Fruit fly (Drosophila melanogaster) whole organism, embryonic: ENCODE data around the gene CG14868.

Source experiments
- ATbp ChIP-seq: fragments of 200-800 bp; sonication (Bioruptor generic); optimal IDR thresholded peaks from 2 replicates; lab custom pipeline; 2017; ENCODE audit warnings: missing biosample characterization, mild to moderate bottlenecking, missing genetic modification characterization, missing genetic modification reagents
- Abd-B ChIP-seq: fragments of 200-800 bp; sonication (Bioruptor generic); optimal IDR thresholded peaks from 2 replicates; lab custom pipeline; 2018; ENCODE audit warnings: missing biosample characterization, mild to moderate bottlenecking, missing genetic modification characterization, moderate library complexity
- CG10147 ChIP-seq: fragments of 200-800 bp; sonication (Bioruptor generic); optimal IDR thresholded peaks from 2 replicates; lab custom pipeline; 2019; ENCODE audit warnings: missing biosample characterization, mild to moderate bottlenecking, missing genetic modification characterization, moderate library complexity
- CG12391 ChIP-seq: fragments of 200-800 bp; sonication (Bioruptor generic); optimal IDR thresholded peaks from 3 replicates; lab custom pipeline; 2018; ENCODE audit warnings: missing biosample characterization, mild to moderate bottlenecking, missing genetic modification characterization, moderate library complexity
- CG18262 ChIP-seq: fragments of 200-800 bp; optimal IDR thresholded peaks from 3 replicates; lab custom pipeline; 2019; ENCODE audit warnings: missing biosample characterization, mild to moderate bottlenecking, missing genetic modification characterization, moderate library complexity
- CG1832 ChIP-seq: fragments of 200-800 bp; sonication (Bioruptor generic); optimal IDR thresholded peaks from 2 replicates; lab custom pipeline; 2017; ENCODE audit warnings: missing biosample characterization, mild to moderate bottlenecking, missing genetic modification characterization, inconsistent platforms
- CG18476 ChIP-seq: fragments of 200-800 bp; sonication (Bioruptor generic); optimal IDR thresholded peaks from 2 replicates; lab custom pipeline; 2016; ENCODE audit warnings: missing biosample characterization, mild to moderate bottlenecking, missing genetic modification characterization
- CG18619 ChIP-seq: fragments of 200-800 bp; sonication (Bioruptor generic); optimal IDR thresholded peaks from 3 replicates; lab custom pipeline; 2017; ENCODE audit warnings: missing biosample characterization, mild to moderate bottlenecking, missing genetic modification characterization
- CG2889 ChIP-seq: fragments of 200-800 bp; sonication (Bioruptor generic); IDR thresholded peaks from 3 replicates; pipeline ENCODE4 v1.3.6; 2022; ENCODE audit warnings: missing biosample characterization, missing genetic modification characterization
- CG3065 ChIP-seq: fragments of 200-800 bp; sonication (Bioruptor generic); optimal IDR thresholded peaks from 2 replicates; lab custom pipeline; 2016; ENCODE audit warnings: missing biosample characterization, missing genetic modification characterization
- CG34224 ChIP-seq: fragments of 200-800 bp; sonication (Bioruptor generic); IDR thresholded peaks from 3 replicates; pipeline ENCODE4 v1.3.6; 2022; ENCODE audit warnings: missing biosample characterization, missing genetic modification characterization; ENCODE audit not compliant: partially characterized antibody
- CG34422 ChIP-seq: fragments of 200-800 bp; sonication (Bioruptor generic); IDR thresholded peaks from 3 replicates; pipeline ENCODE4 v1.3.6; 2022; ENCODE audit warnings: missing biosample characterization, missing genetic modification characterization
- CG4282 ChIP-seq: fragments of 200-800 bp; sonication (Bioruptor generic); optimal IDR thresholded peaks from 2 replicates; lab custom pipeline; 2016; ENCODE audit warnings: missing biosample characterization, missing genetic modification characterization
- CG4404 ChIP-seq: fragments of 200-800 bp; sonication (Bioruptor generic); IDR thresholded peaks from 2 replicates; pipeline ENCODE4 v1.3.6; 2022; ENCODE audit warnings: missing biosample characterization, missing genetic modification characterization
- CG6654 ChIP-seq: fragments of 200-800 bp; sonication (Bioruptor generic); optimal IDR thresholded peaks from 2 replicates; lab custom pipeline; 2017; ENCODE audit warnings: missing biosample characterization, mild to moderate bottlenecking, missing genetic modification characterization
- CG7745 ChIP-seq: fragments of 200-800 bp; sonication (Bioruptor generic); optimal IDR thresholded peaks from 2 replicates; lab custom pipeline; 2018; ENCODE audit warnings: missing biosample characterization, mild to moderate bottlenecking, missing genetic modification characterization, moderate library complexity
- CG7839 ChIP-seq: fragments of 200-800 bp; sonication (Bioruptor generic); optimal IDR thresholded peaks from 3 replicates; lab custom pipeline; 2018; ENCODE audit warnings: missing biosample characterization, mild to moderate bottlenecking, missing genetic modification characterization, moderate library complexity
- CG8359 ChIP-seq: fragments of 200-800 bp; sonication (Bioruptor generic); optimal IDR thresholded peaks from 2 replicates; lab custom pipeline; 2017; ENCODE audit warnings: missing biosample characterization, mild to moderate bottlenecking, missing genetic modification characterization, borderline replicate concordance
- CkIIα-i1 ChIP-seq: fragments of 200-800 bp; sonication (Bioruptor generic); IDR thresholded peaks from 2 replicates; pipeline ENCODE4 v1.3.6; 2022; ENCODE audit warnings: missing biosample characterization, missing genetic modification characterization
- D19B ChIP-seq: fragments of 200-800 bp; sonication (Bioruptor generic); optimal IDR thresholded peaks from 2 replicates; lab custom pipeline; 2017; ENCODE audit warnings: missing biosample characterization, mild to moderate bottlenecking, missing genetic modification characterization
- Doc2 ChIP-seq: fragments of 200-800 bp; sonication (Bioruptor generic); IDR thresholded peaks from 2 replicates; pipeline ENCODE4 v1.3.6; 2022; ENCODE audit warnings: missing biosample characterization, missing genetic modification characterization
- Fer2 ChIP-seq: fragments of 200-800 bp; sonication (Bioruptor generic); optimal IDR thresholded peaks from 2 replicates; lab custom pipeline; 2018; ENCODE audit warnings: missing biosample characterization, mild to moderate bottlenecking, missing genetic modification characterization, moderate library complexity
- Gsc ChIP-seq: fragments of 200-800 bp; sonication (Bioruptor generic); IDR thresholded peaks from 2 replicates; pipeline ENCODE4 v1.3.6; 2022; ENCODE audit warnings: missing biosample characterization, missing genetic modification characterization
- HLH4C ChIP-seq: fragments of 200-800 bp; sonication (Bioruptor generic); IDR thresholded peaks from 3 replicates; pipeline ENCODE4 v1.3.6; 2022; ENCODE audit warnings: missing biosample characterization, missing genetic modification characterization; ENCODE audit not compliant: partially characterized antibody
- Nf-YB ChIP-seq: fragments of 200-800 bp; sonication (Bioruptor generic); optimal IDR thresholded peaks from 3 replicates; lab custom pipeline; 2019; ENCODE audit warnings: missing biosample characterization, mild to moderate bottlenecking, missing genetic modification characterization, moderate library complexity
- Oli ChIP-seq: fragments of 200-800 bp; sonication (Bioruptor generic); optimal IDR thresholded peaks from 2 replicates; lab custom pipeline; 2018; ENCODE audit warnings: missing biosample characterization, mild to moderate bottlenecking, missing genetic modification characterization, moderate library complexity
- Optix ChIP-seq: fragments of 200-800 bp; sonication (Bioruptor generic); IDR thresholded peaks from 3 replicates; pipeline ENCODE4 v1.3.6; 2022; ENCODE audit warnings: missing biosample characterization, missing genetic modification characterization
- Rx ChIP-seq: fragments of 200-800 bp; sonication (Bioruptor generic); IDR thresholded peaks from 2 replicates; pipeline ENCODE4 v1.3.6; 2022; ENCODE audit warnings: missing biosample characterization, missing genetic modification characterization
- Sox100B ChIP-seq: fragments of 200-800 bp; sonication (Bioruptor generic); optimal IDR thresholded peaks from 3 replicates; lab custom pipeline; 2018; ENCODE audit warnings: missing biosample characterization, mild to moderate bottlenecking, missing genetic modification characterization
- Sry-β ChIP-seq: fragments of 200-800 bp; sonication (Bioruptor generic); optimal IDR thresholded peaks from 2 replicates; lab custom pipeline; 2018; ENCODE audit warnings: missing biosample characterization, mild to moderate bottlenecking, missing genetic modification characterization, moderate library complexity
- al ChIP-seq: fragments of 200-800 bp; sonication (Bioruptor generic); IDR thresholded peaks from 2 replicates; pipeline ENCODE4 v1.3.6; 2022; ENCODE audit warnings: missing biosample characterization, missing genetic modification characterization
- ato ChIP-seq: fragments of 200-800 bp; sonication (Bioruptor generic); IDR thresholded peaks from 2 replicates; pipeline ENCODE4 v1.3.6; 2022; ENCODE audit warnings: missing biosample characterization, missing genetic modification characterization; ENCODE audit not compliant: partially characterized antibody
- chinmo ChIP-seq: fragments of 200-800 bp; sonication (Bioruptor generic); IDR thresholded peaks from 4 replicates; pipeline ENCODE4 v1.3.6; 2022; ENCODE audit warnings: missing biosample characterization, missing genetic modification characterization; ENCODE audit not compliant: partially characterized antibody
- dati ChIP-seq: fragments of 200-800 bp; sonication (Bioruptor generic); IDR thresholded peaks from 2 replicates; pipeline ENCODE4 v1.3.6; 2022; ENCODE audit warnings: missing biosample characterization, missing genetic modification characterization
- dmrt11E ChIP-seq: fragments of 200-800 bp; sonication (Bioruptor generic); optimal IDR thresholded peaks from 3 replicates; lab custom pipeline; 2018; ENCODE audit warnings: missing biosample characterization, mild to moderate bottlenecking, missing genetic modification characterization, moderate library complexity
- fru ChIP-seq: fragments of >200 bp; optimal IDR thresholded peaks from 2 replicates; lab custom pipeline; 2017
- gcm ChIP-seq: fragments of 200-800 bp; sonication (Bioruptor generic); optimal IDR thresholded peaks from 2 replicates; lab custom pipeline; 2019; ENCODE audit warnings: missing biosample characterization, mild to moderate bottlenecking, missing genetic modification characterization, moderate library complexity
- gfzf ChIP-seq: fragments of 200-800 bp; sonication (Bioruptor generic); optimal IDR thresholded peaks from 2 replicates; lab custom pipeline; 2016; ENCODE audit warnings: missing biosample characterization, mild to moderate bottlenecking, missing genetic modification characterization, moderate library complexity
- her ChIP-seq: fragments of 200-800 bp; sonication (Bioruptor generic); optimal IDR thresholded peaks from 2 replicates; lab custom pipeline; 2016; ENCODE audit warnings: missing biosample characterization, missing genetic modification characterization
- jing ChIP-seq: fragments of 200-800 bp; sonication (Bioruptor generic); optimal IDR thresholded peaks from 2 replicates; lab custom pipeline; 2018; ENCODE audit warnings: missing biosample characterization, mild to moderate bottlenecking, missing genetic modification characterization
- jumu ChIP-seq: fragments of 200-800 bp; sonication (Bioruptor generic); optimal IDR thresholded peaks from 3 replicates; lab custom pipeline; 2016; ENCODE audit warnings: missing biosample characterization, missing genetic modification characterization
- lbe ChIP-seq: fragments of 200-800 bp; sonication (Bioruptor generic); optimal IDR thresholded peaks from 2 replicates; lab custom pipeline; 2016; ENCODE audit warnings: missing biosample characterization, mild to moderate bottlenecking, missing genetic modification characterization
- luna ChIP-seq: fragments of 200-800 bp; sonication (Bioruptor generic); optimal IDR thresholded peaks from 2 replicates; lab custom pipeline; 2016; ENCODE audit warnings: missing biosample characterization, missing genetic modification characterization
- nau ChIP-seq: fragments of 200-800 bp; sonication (Bioruptor generic); optimal IDR thresholded peaks from 3 replicates; lab custom pipeline; 2017; ENCODE audit warnings: missing biosample characterization, mild to moderate bottlenecking, missing genetic modification characterization, missing genetic modification reagents
- nerfin-1 ChIP-seq: fragments of 200-800 bp; sonication (Bioruptor generic); optimal IDR thresholded peaks from 3 replicates; lab custom pipeline; 2019; ENCODE audit warnings: missing biosample characterization, mild to moderate bottlenecking, missing genetic modification characterization, moderate library complexity
- pan ChIP-seq, 4 experiments: fragments of >200 bp in 3 of 4; fragments of 200-800 bp in 1 of 4; sonication (Bioruptor generic) in 1 of 4; optimal IDR thresholded peaks in 3 of 4; IDR thresholded peaks in 1 of 4; 2 replicates each; pipeline versions ENCODE4 v1.3.6 to Lab custom; 2017 to 2022; ENCODE audit warnings: missing biosample characterization in 2 of 4, missing genetic modification characterization in 2 of 4, mixed read lengths in 1 of 4
- pzg ChIP-seq: fragments of 200-800 bp; sonication (Bioruptor generic); optimal IDR thresholded peaks from 3 replicates; lab custom pipeline; 2018; ENCODE audit warnings: missing biosample characterization, mild to moderate bottlenecking, missing genetic modification characterization, moderate library complexity
- trh ChIP-seq: fragments of 200-800 bp; sonication (Bioruptor generic); optimal IDR thresholded peaks from 2 replicates; lab custom pipeline; 2016; ENCODE audit warnings: missing biosample characterization, missing genetic modification characterization
- usp ChIP-seq: fragments of >200 bp; optimal IDR thresholded peaks from 2 replicates; lab custom pipeline; 2017; ENCODE audit warnings: missing biosample characterization, missing genetic modification characterization
- zf30C ChIP-seq: fragments of 200-800 bp; sonication (Bioruptor generic); optimal IDR thresholded peaks from 3 replicates; lab custom pipeline; 2018; ENCODE audit warnings: missing biosample characterization, mild to moderate bottlenecking, missing genetic modification characterization

CG14868 gene

DNA sequence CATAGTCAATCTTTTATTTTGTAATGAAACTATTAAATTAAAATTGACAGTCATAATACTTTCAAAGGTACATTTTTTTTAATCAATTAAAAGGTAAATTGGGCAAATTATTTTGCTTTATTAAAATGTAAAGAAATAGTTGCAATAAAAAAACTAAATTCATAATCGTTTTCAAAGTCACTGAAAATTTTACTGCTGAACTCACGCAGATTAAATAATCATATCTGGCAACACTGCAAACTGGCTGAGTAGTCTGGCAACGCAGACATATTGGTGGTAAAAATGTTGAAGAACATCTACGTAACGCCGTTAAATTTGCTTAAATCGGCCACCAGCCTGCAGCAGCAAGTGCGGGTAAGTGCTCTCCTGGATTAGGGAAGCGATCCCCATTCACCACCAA is 39.3 kb downstream of the CG14868 start, which contains the start of gene mRpL9 (continued):
- TF ChIP-seq usp = no peak
- 0 out of 3 replicates have a peak, but pooled peaks have one; percentile 48 for TF ChIP-seq HLH4C
- no peak for TF ChIP-seq CG7745 (tag; lab: Kevin White, UChicago)
- TF ChIP-seq CG7839 (tag; lab: Kevin White, UChicago) = no peak
- no peak for TF ChIP-seq Nf-YB (GFP tag; lab: Kevin White, UChicago)
- TF ChIP-seq CG3065 (GFP tag; lab: Kevin White, UChicago) = no peak
- no peak for TF ChIP-seq luna (GFP tag; lab: Kevin White, UChicago)
- no peak for TF ChIP-seq CG34422 (GFP tag; lab: Robert Waterston, UW)
- no peak for TF ChIP-seq pan (optimal IDR thresholded peaks at IDR 0.05; lab: Kevin White, UChicago)
- peak in 1 of 2 experiments; percentile 16 for TF ChIP-seq pan (GFP tag; optimal IDR thresholded peaks at IDR 0.05 in 1 of 2, IDR thresholded peaks at IDR 0.05 in 1 of 2)
- no peak for TF ChIP-seq Sry-β (GFP tag; lab: Kevin White, UChicago)
- peak; percentile 91 for TF ChIP-seq Abd-B (GFP tag; lab: Kevin White, UChicago)
- no peak for TF ChIP-seq fru (lab: Kevin White, UChicago)
- peak; percentile 42 for TF ChIP-seq CG12391 (tag; lab: Kevin White, UChicago)
- no peak for TF ChIP-seq CG4282 (GFP tag; lab: Kevin White, UChicago)
- TF ChIP-seq dati (GFP tag; lab: Robert Waterston, UW) = no peak
- no peak for TF ChIP-seq CG8359 (GFP tag; lab: Kevin White, UChicago)
- no peak for TF ChIP-seq Gsc (GFP tag; lab: Robert Waterston, UW)
- no peak for TF ChIP-seq CG4404 (GFP tag; lab: Robert Waterston, UW)
- TF ChIP-seq Oli (tag; lab: Kevin White, UChicago) = no peak
- TF ChIP-seq dmrt11E = no peak
- no peak for TF ChIP-seq CG18262
- no peak for TF ChIP-seq Optix (GFP tag; lab: Robert Waterston, UW)
- no peak for TF ChIP-seq CkIIα-i1 (GFP tag; lab: Robert Waterston, UW)
- no peak for TF ChIP-seq jing
- TF ChIP-seq nau (GFP tag; lab: Kevin White, UChicago) = no peak
- no peak for TF ChIP-seq Doc2 (GFP tag; lab: Robert Waterston, UW)
- TF ChIP-seq CG34224 (GFP tag; lab: Robert Waterston, UW) = no peak
- no peak for TF ChIP-seq chinmo
- no peak for TF ChIP-seq CG1832 (GFP tag; lab: Kevin White, UChicago)
- TF ChIP-seq her (GFP tag; lab: Kevin White, UChicago) = no peak
- no peak for TF ChIP-seq Rx (GFP tag; lab: Robert Waterston, UW)
- peak; percentile 69 for TF ChIP-seq pzg
- no peak for TF ChIP-seq al
- no peak for TF ChIP-seq Fer2
- no peak for TF ChIP-seq CG18476 (GFP tag; lab: Kevin White, UChicago)
- TF ChIP-seq gfzf (GFP tag; lab: Kevin White, UChicago) = peak; percentile 31
- TF ChIP-seq trh (GFP tag; lab: Kevin White, UChicago) = no peak
- TF ChIP-seq CG6654 = no peak
- TF ChIP-seq CG18619 (GFP tag; lab: Kevin White, UChicago) = no peak
- TF ChIP-seq ATbp (GFP tag; lab: Kevin White, UChicago) = no peak
- TF ChIP-seq jumu (GFP tag; lab: Kevin White, UChicago) = no peak
- TF ChIP-seq lbe (GFP tag; lab: Kevin White, UChicago) = no peak
- no peak for TF ChIP-seq CG10147 (GFP tag; lab: Kevin White, UChicago)
- no peak for TF ChIP-seq gcm (GFP tag; lab: Kevin White, UChicago)
- TF ChIP-seq ato (GFP tag; lab: Robert Waterston, UW) = no peak
- peak; percentile 10 for TF ChIP-seq zf30C (GFP tag; lab: Kevin White, UChicago)
- no peak for TF ChIP-seq CG2889 (GFP tag; lab: Robert Waterston, UW)
- no peak for TF ChIP-seq D19B (GFP tag; lab: Kevin White, UChicago)
- peak; percentile 20 for TF ChIP-seq nerfin-1 (tag; lab: Kevin White, UChicago)
- TF ChIP-seq Sox100B (GFP tag; lab: Kevin White, UChicago) = no peak
